Fruit fly (Drosophila melanogaster): ENCODE results near the gene Nep3.

- no peak for TF ChIP-seq rn (GFP tag; IDR thresholded peaks at IDR 0.05)
- no peak for TF ChIP-seq EcR (GFP tag; optimal IDR thresholded peaks at IDR 0.05)
- no peak for TF ChIP-seq CG17806 (tag; optimal IDR thresholded peaks at IDR 0.05)
Measured at dm6 chrX:20001996-20002395, 40.9 kb downstream of the Nep3 start, which contains the start of gene lky.

Data from whole organism, pupa.